Worm (Caenorhabditis elegans) whole organism, late embryonic: Measurements from ENCODE around the gene exo-1.
A peak's percentile ranks its signal among the peaks of the same experiment; 100 is the strongest.

Experiments used
- C08G9.2 ChIP-seq: sonication (generic microtip); optimal IDR thresholded peaks from 2 replicates; lab custom pipeline; 2016; ENCODE audit warnings: mild to moderate bottlenecking, missing genetic modification characterization, moderate library complexity, missing compliant biosample characterization
- F13H6.1 ChIP-seq: sonication (generic microtip); optimal IDR thresholded peaks from 2 replicates; lab custom pipeline; 2016; ENCODE audit warnings: missing genetic modification characterization, missing compliant biosample characterization
- ahr-1 ChIP-seq: sonication (generic microtip); optimal IDR thresholded peaks from 2 replicates; lab custom pipeline; 2016; ENCODE audit warnings: missing genetic modification characterization, missing compliant biosample characterization
- ceh-22 ChIP-seq: sonication (generic microtip); optimal IDR thresholded peaks from 2 replicates; lab custom pipeline; 2017; ENCODE audit warnings: missing biosample characterization, missing genetic modification characterization
- ceh-24 ChIP-seq: sonication (generic microtip); optimal IDR thresholded peaks from 2 replicates; lab custom pipeline; 2016; ENCODE audit warnings: mild to moderate bottlenecking, missing genetic modification characterization, missing compliant biosample characterization
- ceh-30 ChIP-seq: fragments of 150-350 bp; optimal IDR thresholded peaks from 2 replicates; lab custom pipeline; 2014; ENCODE audit warnings: missing biosample characterization, missing genetic modification characterization
- ceh-31 ChIP-seq: sonication (generic microtip); optimal IDR thresholded peaks from 2 replicates; lab custom pipeline; 2016; ENCODE audit warnings: missing genetic modification characterization, missing compliant biosample characterization
- ceh-45 ChIP-seq: fragments of 200-800 bp; sonication (Bioruptor generic); IDR thresholded peaks from 2 replicates; pipeline ENCODE4 v1.3.6; 2022; ENCODE audit warnings: missing genetic modification reagents, missing genetic modification characterization, missing compliant biosample characterization
- ceh-48 ChIP-seq: sonication (generic microtip); optimal IDR thresholded peaks from 2 replicates; lab custom pipeline; 2016; ENCODE audit warnings: missing genetic modification characterization, inconsistent platforms, missing compliant biosample characterization
- ceh-9 ChIP-seq: sonication (generic microtip); optimal IDR thresholded peaks from 2 replicates; lab custom pipeline; 2016; ENCODE audit warnings: mild to moderate bottlenecking, missing genetic modification characterization, inconsistent platforms, missing compliant biosample characterization
- che-1 ChIP-seq: sonication (generic microtip); optimal IDR thresholded peaks from 2 replicates; lab custom pipeline; 2016; ENCODE audit warnings: mild to moderate bottlenecking, missing genetic modification characterization, missing compliant biosample characterization
- dmd-4 ChIP-seq: sonication (generic microtip); optimal IDR thresholded peaks from 2 replicates; lab custom pipeline; 2016; ENCODE audit warnings: borderline replicate concordance, missing genetic modification characterization, missing compliant biosample characterization
- dve-1 ChIP-seq: sonication (generic microtip); optimal IDR thresholded peaks from 2 replicates; lab custom pipeline; 2017; ENCODE audit warnings: antibody characterized with exemption, mild to moderate bottlenecking, missing genetic modification characterization, missing compliant biosample characterization
- elt-2 ChIP-seq: sonication (generic microtip); optimal IDR thresholded peaks from 2 replicates; lab custom pipeline; 2016; ENCODE audit warnings: missing genetic modification reagents, missing genetic modification characterization, missing compliant biosample characterization
- eyg-1 ChIP-seq: sonication (generic microtip); optimal IDR thresholded peaks from 2 replicates; lab custom pipeline; 2016; ENCODE audit warnings: missing genotype, missing genetic modification characterization, missing compliant biosample characterization
- fkh-6 ChIP-seq: sonication (generic microtip); optimal IDR thresholded peaks from 2 replicates; lab custom pipeline; 2016; ENCODE audit warnings: missing genetic modification characterization, missing compliant biosample characterization
- gmeb-2 ChIP-seq: sonication (generic microtip); optimal IDR thresholded peaks from 2 replicates; lab custom pipeline; 2016; ENCODE audit warnings: missing genetic modification characterization, inconsistent platforms, missing compliant biosample characterization
- hlh-13 ChIP-seq: fragments of 200-800 bp; sonication (Bioruptor generic); optimal IDR thresholded peaks from 2 replicates; lab custom pipeline; 2018; ENCODE audit warnings: mild to moderate bottlenecking, missing genetic modification characterization, missing compliant biosample characterization
- hlh-15 ChIP-seq: sonication (generic microtip); optimal IDR thresholded peaks from 2 replicates; lab custom pipeline; 2016; ENCODE audit warnings: missing genetic modification characterization, missing compliant biosample characterization
- hlh-8 ChIP-seq: sonication (generic microtip); optimal IDR thresholded peaks from 2 replicates; lab custom pipeline; 2016; ENCODE audit warnings: missing genotype, missing genetic modification characterization, missing compliant biosample characterization
- lin-11 ChIP-seq: fragments of 200-800 bp; sonication (Bioruptor generic); optimal IDR thresholded peaks from 2 replicates; lab custom pipeline; 2018; ENCODE audit warnings: mild to moderate bottlenecking, missing genetic modification characterization, missing compliant biosample characterization
- madf-2 ChIP-seq: sonication (generic microtip); optimal IDR thresholded peaks from 2 replicates; lab custom pipeline; 2017; ENCODE audit warnings: missing genetic modification characterization, missing compliant biosample characterization
- nfya-1 ChIP-seq: sonication (generic microtip); optimal IDR thresholded peaks from 2 replicates; lab custom pipeline; 2017; ENCODE audit warnings: missing genetic modification characterization, mild to moderate bottlenecking, missing compliant biosample characterization, antibody characterized with exemption, moderate library complexity
- nhr-232 ChIP-seq: sonication (generic microtip); optimal IDR thresholded peaks from 2 replicates; lab custom pipeline; 2016; ENCODE audit warnings: missing genetic modification characterization, missing compliant biosample characterization
- npax-4 ChIP-seq: sonication (generic microtip); optimal IDR thresholded peaks from 2 replicates; lab custom pipeline; 2016; ENCODE audit warnings: missing genetic modification characterization, missing compliant biosample characterization
- pat-9 ChIP-seq: fragments of 200-800 bp; sonication (Bioruptor generic); optimal IDR thresholded peaks from 2 replicates; lab custom pipeline; 2018; ENCODE audit warnings: mild to moderate bottlenecking, missing genetic modification characterization, moderate library complexity, missing compliant biosample characterization
- pax-1 ChIP-seq: fragments of 150-350 bp; optimal IDR thresholded peaks from 2 replicates; lab custom pipeline; 2014; ENCODE audit warnings: missing biosample characterization, missing genetic modification characterization
- pha-2 ChIP-seq: sonication (generic microtip); optimal IDR thresholded peaks from 2 replicates; lab custom pipeline; 2017; ENCODE audit warnings: mild to moderate bottlenecking, missing genetic modification characterization, missing compliant biosample characterization
- pqm-1 ChIP-seq: sonication (generic microtip); optimal IDR thresholded peaks from 2 replicates; lab custom pipeline; 2016; ENCODE audit warnings: missing genetic modification characterization, missing compliant biosample characterization
- pros-1 ChIP-seq: fragments of 150-350 bp; optimal IDR thresholded peaks from 2 replicates; lab custom pipeline; 2014; ENCODE audit warnings: missing biosample characterization, missing genetic modification reagents, missing genetic modification characterization
- sdc-2 ChIP-seq: sonication (generic microtip); optimal IDR thresholded peaks from 2 replicates; lab custom pipeline; 2016; ENCODE audit warnings: missing genotype, missing genetic modification characterization, missing compliant biosample characterization
- sox-4 ChIP-seq: sonication (generic microtip); optimal IDR thresholded peaks from 2 replicates; lab custom pipeline; 2017; ENCODE audit warnings: mild to moderate bottlenecking, missing genetic modification characterization, inconsistent platforms, missing compliant biosample characterization
- tbx-7 ChIP-seq: sonication (generic microtip); optimal IDR thresholded peaks from 2 replicates; lab custom pipeline; 2016; ENCODE audit warnings: missing genotype, missing genetic modification characterization, missing compliant biosample characterization
- ttx-3 ChIP-seq: sonication (generic microtip); optimal IDR thresholded peaks from 2 replicates; lab custom pipeline; 2016; ENCODE audit warnings: missing genetic modification reagents, missing genetic modification characterization, missing compliant biosample characterization
- unc-3 ChIP-seq, 2 experiments: fragments of 200-800 bp in 1 of 2; sonication (Bioruptor generic) in 1 of 2; sonication (generic microtip) in 1 of 2; conservative IDR thresholded peaks in 1 of 2; optimal IDR thresholded peaks in 1 of 2; 2 replicates each; pipeline versions ENCODE4 v1.3.6 to Lab custom; 2016 to 2022; ENCODE audit warnings: missing compliant biosample characterization in 2 of 2, missing genetic modification characterization in 2 of 2, missing genetic modification reagents in 1 of 2
- unc-42 ChIP-seq: sonication (generic microtip); optimal IDR thresholded peaks from 2 replicates; lab custom pipeline; 2016; ENCODE audit warnings: missing genotype, missing genetic modification characterization, missing compliant biosample characterization
- ztf-16 ChIP-seq: sonication (generic microtip); optimal IDR thresholded peaks from 2 replicates; lab custom pipeline; 2017; ENCODE audit warnings: missing genetic modification characterization, missing compliant biosample characterization

exo-1 gene

ce11 chrIII:13380881-13381280, 42.4 kb upstream of the exo-1 start:
- TF ChIP-seq sdc-2 (tag; lab: Kevin White, UChicago), result no peak
- TF ChIP-seq hlh-13 (GFP tag; lab: Kevin White, UChicago), result no peak
- TF ChIP-seq nfya-1, result no peak
- no peak for TF ChIP-seq ttx-3
- no peak for TF ChIP-seq ceh-45 (GFP tag; lab: Robert Waterston, UW)
- TF ChIP-seq ceh-9, result no peak
- no peak for TF ChIP-seq unc-42 (tag; lab: Kevin White, UChicago)
- no peak for TF ChIP-seq pros-1
- no peak for TF ChIP-seq tbx-7 (tag; lab: Kevin White, UChicago)
- no peak for TF ChIP-seq eyg-1 (tag; lab: Kevin White, UChicago)
- TF ChIP-seq pax-1, result no peak
- TF ChIP-seq ceh-30 (tag; lab: Kevin White, UChicago), result no peak
- TF ChIP-seq pqm-1 (tag; lab: Kevin White, UChicago), result no peak
- no peak for TF ChIP-seq nhr-232
- TF ChIP-seq dmd-4 (tag; lab: Kevin White, UChicago), result no peak

- TF ChIP-seq lin-11 (tag; lab: Kevin White, UChicago), result no peak
- TF ChIP-seq hlh-15 (tag; lab: Kevin White, UChicago), result no peak
- TF ChIP-seq pha-2, result no peak
- TF ChIP-seq unc-42 (tag; lab: Kevin White, UChicago), result peak; percentile 26
- no peak for TF ChIP-seq elt-2
- no peak for TF ChIP-seq pqm-1 (tag; lab: Kevin White, UChicago)
- TF ChIP-seq, all 69 proteins: peak for 1
These were observed 41.6 kb upstream of the exo-1 start for ce11 chrIII:13381684-13382083.

ce11 chrIII:13383159-13383558, 40.2 kb upstream of the exo-1 start:
- TF ChIP-seq nfya-1 (peak; percentile 58), C08G9.2 (no peak)

ce11 chrIII:13385850-13386249, 37.5 kb upstream of the exo-1 start, which contains the start of gene T03F6.4:
TSS of gene T03F6.4 (plus strand) at chrIII:13386150.
- TF ChIP-seq hlh-8 (no peak), sox-4 (tag; lab: Kevin White, UChicago) (no peak), F13H6.1 (tag; lab: Kevin White, UChicago) (no peak), fkh-6 (tag; lab: Kevin White, UChicago) (no peak), pha-2 (no peak), pat-9 (tag; lab: Kevin White, UChicago) (no peak), hlh-13 (GFP tag; lab: Kevin White, UChicago) (no peak), dmd-4 (tag; lab: Kevin White, UChicago) (no peak), ceh-9 (no peak), nhr-232 (no peak), madf-2 (no peak), unc-3 (GFP tag; conservative IDR thresholded peaks at IDR 0.05; lab: Robert Waterston, UW) (no peak), unc-3 (tag; optimal IDR thresholded peaks at IDR 0.05; lab: Kevin White, UChicago) (no peak)

- no peak for TF ChIP-seq ttx-3
- no peak for TF ChIP-seq che-1 (tag; lab: Kevin White, UChicago)
- TF ChIP-seq elt-2, result peak; percentile 92
- TF ChIP-seq, all 69 proteins: peak for 1
These were observed 34.7 kb upstream of the exo-1 start for ce11 chrIII:13388621-13389020.

- TF ChIP-seq ztf-16 (no peak), ahr-1 (tag; lab: Kevin White, UChicago) (no peak), gmeb-2 (tag; lab: Kevin White, UChicago) (no peak), ceh-24 (tag; lab: Kevin White, UChicago) (no peak), elt-2 (no peak), sdc-2 (tag; lab: Kevin White, UChicago) (no peak), unc-3 (GFP tag; conservative IDR thresholded peaks at IDR 0.05; lab: Robert Waterston, UW) (no peak), unc-3 (tag; optimal IDR thresholded peaks at IDR 0.05; lab: Kevin White, UChicago) (no peak), ceh-22 (tag; lab: Kevin White, UChicago) (no peak), tbx-7 (tag; lab: Kevin White, UChicago) (no peak), sox-4 (tag; lab: Kevin White, UChicago) (no peak), npax-4 (tag; lab: Kevin White, UChicago) (no peak), dve-1 (tag; lab: Kevin White, UChicago) (no peak), ceh-31 (tag; lab: Kevin White, UChicago) (no peak), ceh-48 (no peak), pat-9 (tag; lab: Kevin White, UChicago) (no peak)
These were observed 34.2 kb upstream of the exo-1 start, which contains the start of gene T03F6.3 for ce11 chrIII:13389078-13389477. TSS of gene T03F6.3 (plus strand) at chrIII:13389395.
